Worm (Caenorhabditis elegans) whole organism, L1 larva: ENCODE data around the gene Y49A3A.3.

ENCODE experiments used
- Y116A8C.19 ChIP-seq: sonication (generic microtip); optimal IDR thresholded peaks from 2 replicates; lab custom pipeline; 2016; ENCODE audit warnings: missing compliant biosample characterization, missing genetic modification characterization, borderline replicate concordance
- aly-2 ChIP-seq: fragments of 150-350 bp; optimal IDR thresholded peaks from 2 replicates; lab custom pipeline; 2014; ENCODE audit warnings: missing biosample characterization, missing genetic modification characterization
- ceh-8 ChIP-seq: fragments of 200-800 bp; sonication (Bioruptor generic); optimal IDR thresholded peaks from 2 replicates; lab custom pipeline; 2018; ENCODE audit warnings: mild to moderate bottlenecking, missing genetic modification characterization, moderate library complexity, missing compliant biosample characterization
- ceh-82 ChIP-seq, 3 experiments: fragments of 150-350 bp in 1 of 3; sonication (generic microtip) in 2 of 3; optimal IDR thresholded peaks; 2 replicates each; lab custom pipeline; 2014 to 2017; ENCODE audit warnings: missing biosample characterization in 3 of 3, missing genetic modification characterization in 3 of 3
- efl-3 ChIP-seq: fragments of 200-800 bp; sonication (Bioruptor generic); optimal IDR thresholded peaks from 2 replicates; lab custom pipeline; 2018; ENCODE audit warnings: mild to moderate bottlenecking, missing genetic modification characterization, missing compliant biosample characterization
- egl-13 ChIP-seq: sonication (generic microtip); optimal IDR thresholded peaks from 2 replicates; lab custom pipeline; 2016; ENCODE audit warnings: missing genotype, missing genetic modification reagents, missing genetic modification characterization, missing compliant biosample characterization
- egl-27 ChIP-seq, 2 experiments: fragments of 150-350 bp in 1 of 2; sonication (generic microtip); optimal IDR thresholded peaks; 3 replicates each; lab custom pipeline; 2017 to 2018; ENCODE audit warnings: missing biosample characterization in 2 of 2, missing genetic modification characterization in 2 of 2, missing genetic modification reagents in 2 of 2
- elt-2 ChIP-seq: sonication (generic microtip); optimal IDR thresholded peaks from 2 replicates; lab custom pipeline; 2016; ENCODE audit warnings: missing genetic modification characterization, mild to moderate bottlenecking, inconsistent platforms, missing compliant biosample characterization, missing genetic modification reagents
- elt-3 ChIP-seq, 6 experiments: fragments of 150-350 bp in 1 of 6; sonication (generic microtip); optimal IDR thresholded peaks; 2 replicates each; lab custom pipeline; 2017 to 2018; ENCODE audit warnings: missing biosample characterization in 6 of 6, missing genetic modification characterization in 6 of 6, inconsistent platforms in 1 of 6
- ets-5 ChIP-seq: fragments of 200-800 bp; sonication (Bioruptor generic); IDR thresholded peaks from 2 replicates; pipeline ENCODE4 v1.3.6; 2022; ENCODE audit warnings: missing genetic modification characterization, missing compliant biosample characterization
- fkh-10 ChIP-seq: sonication (generic microtip); optimal IDR thresholded peaks from 2 replicates; lab custom pipeline; 2017; ENCODE audit warnings: missing biosample characterization, missing genetic modification reagents, missing genetic modification characterization
- hlh-17 ChIP-seq: fragments of 200-800 bp; sonication (Bioruptor generic); optimal IDR thresholded peaks from 2 replicates; lab custom pipeline; 2018; ENCODE audit warnings: missing genetic modification characterization, mild to moderate bottlenecking, missing compliant biosample characterization, moderate library complexity, borderline replicate concordance
- hlh-4 ChIP-seq: sonication (generic microtip); optimal IDR thresholded peaks from 2 replicates; lab custom pipeline; 2016; ENCODE audit warnings: mild to moderate bottlenecking, missing genetic modification characterization, missing compliant biosample characterization
- irx-1 ChIP-seq: sonication (generic microtip); optimal IDR thresholded peaks from 2 replicates; lab custom pipeline; 2016; ENCODE audit warnings: missing genetic modification characterization, missing compliant biosample characterization
- lsy-2 ChIP-seq, 2 experiments: fragments of 150-350 bp; optimal IDR thresholded peaks; 2 replicates each; lab custom pipeline; 2014; ENCODE audit warnings: missing biosample characterization in 2 of 2, missing genetic modification characterization in 2 of 2
- mdl-1 ChIP-seq, 2 experiments: fragments of 150-350 bp; optimal IDR thresholded peaks; 2 replicates each; lab custom pipeline; 2014 to 2017; ENCODE audit warnings: missing biosample characterization in 2 of 2, missing genetic modification characterization in 2 of 2, inconsistent platforms in 1 of 2
- nhr-11 ChIP-seq: fragments of 150-350 bp; optimal IDR thresholded peaks from 2 replicates; lab custom pipeline; 2014; ENCODE audit warnings: missing biosample characterization, missing genetic modification characterization
- nhr-19 ChIP-seq: fragments of 200-800 bp; sonication (Bioruptor generic); conservative IDR thresholded peaks from 2 replicates; pipeline ENCODE4 v1.3.6; 2022; ENCODE audit warnings: missing genetic modification characterization, missing compliant biosample characterization
- nhr-237 ChIP-seq: fragments of 150-350 bp; optimal IDR thresholded peaks from 2 replicates; lab custom pipeline; 2014; ENCODE audit warnings: missing biosample characterization, missing genetic modification characterization
- nhr-71 ChIP-seq: sonication (generic microtip); optimal IDR thresholded peaks from 2 replicates; lab custom pipeline; 2016; ENCODE audit warnings: mild to moderate bottlenecking, missing genetic modification characterization, moderate library complexity, missing compliant biosample characterization
- nhr-85 ChIP-seq: sonication (generic microtip); peaks from one replicate; lab custom pipeline; 2016; ENCODE audit warnings: missing genetic modification characterization, inconsistent platforms, missing compliant biosample characterization
- nhr-90 ChIP-seq: sonication (generic microtip); optimal IDR thresholded peaks from 2 replicates; lab custom pipeline; 2016; ENCODE audit warnings: mild to moderate bottlenecking, missing genetic modification characterization, missing compliant biosample characterization; ENCODE audit not compliant: poor library complexity
- rnt-1 ChIP-seq: sonication (generic microtip); optimal IDR thresholded peaks from 2 replicates; lab custom pipeline; 2016; ENCODE audit warnings: mild to moderate bottlenecking, missing genetic modification characterization, moderate library complexity, missing compliant biosample characterization
- snpc-4 ChIP-seq: fragments of 150-350 bp; optimal IDR thresholded peaks from 2 replicates; lab custom pipeline; 2014; ENCODE audit warnings: missing biosample characterization, missing genetic modification characterization
- sox-4 ChIP-seq: sonication (generic microtip); optimal IDR thresholded peaks from 2 replicates; lab custom pipeline; 2016; ENCODE audit warnings: missing genetic modification characterization, missing compliant biosample characterization
- unc-130 ChIP-seq: fragments of 150-350 bp; optimal IDR thresholded peaks from 2 replicates; lab custom pipeline; 2017; ENCODE audit warnings: missing biosample characterization, missing genetic modification characterization, inconsistent platforms
- unc-62 ChIP-seq: fragments of 150-350 bp; optimal IDR thresholded peaks from 2 replicates; lab custom pipeline; 2014; ENCODE audit warnings: missing biosample characterization, missing genetic modification reagents, missing genetic modification characterization
- zag-1 ChIP-seq: fragments of 150-350 bp; optimal IDR thresholded peaks from 2 replicates; lab custom pipeline; 2014; ENCODE audit warnings: missing biosample characterization, missing genetic modification characterization

Y49A3A.3 gene

ce11 chrV:14394743-14395142 lies 40.5 kb downstream of the Y49A3A.3 start, which contains the start of gene C15H11.13:
Gene C15H11.13 (plus strand): TSS chrV:14395043.
- TF ChIP-seq hlh-4 (tag; lab: Kevin White, UChicago) (no peak), aly-2 (tag; lab: Kevin White, UChicago) (no peak), egl-13 (no peak), hlh-17 (GFP tag; lab: Kevin White, UChicago) (no peak), nhr-237 (tag; lab: Kevin White, UChicago) (no peak), ets-5 (GFP tag; lab: Robert Waterston, UW) (no peak), unc-130 (tag; lab: Kevin White, UChicago) (no peak), rnt-1 (tag; lab: Kevin White, UChicago) (no peak), zag-1 (tag; lab: Kevin White, UChicago) (no peak), nhr-85 (no peak), irx-1 (tag; lab: Kevin White, UChicago) (no peak)

ce11 chrV:14396123-14396669 lies 42.0 kb downstream of the Y49A3A.3 start:
- TF ChIP-seq elt-2 (tag; lab: Kevin White, UChicago) (no peak), ceh-82 (tag; optimal IDR thresholded peaks at IDR 0.05; lab: Kevin White, UChicago) (no peak), nhr-90 (no peak), nhr-71 (tag; lab: Kevin White, UChicago) (no peak), hlh-17 (GFP tag; lab: Kevin White, UChicago) (no peak), fkh-10 (no peak), Y116A8C.19 (tag; lab: Kevin White, UChicago) (no peak), elt-3 (tag; optimal IDR thresholded peaks at IDR 0.05; lab: Kevin White, UChicago) (no peak), egl-27 (tag; optimal IDR thresholded peaks at IDR 0.05; lab: Kevin White, UChicago) (no peak), mdl-1 (tag; optimal IDR thresholded peaks at IDR 0.05; lab: Kevin White, UChicago) (no peak), snpc-4 (tag; lab: Kevin White, UChicago) (no peak), efl-3 (GFP tag; lab: Kevin White, UChicago) (no peak), nhr-11 (tag; lab: Kevin White, UChicago) (no peak), lsy-2 (tag; optimal IDR thresholded peaks at IDR 0.05; lab: Kevin White, UChicago) (no peak), sox-4 (tag; lab: Kevin White, UChicago) (no peak), nhr-19 (no peak), unc-62 (GFP tag; lab: Kevin White, UChicago) (no peak), ceh-8 (no peak)
